Worm (Caenorhabditis elegans): ENCODE results near the gene fat-5.

DNA sequence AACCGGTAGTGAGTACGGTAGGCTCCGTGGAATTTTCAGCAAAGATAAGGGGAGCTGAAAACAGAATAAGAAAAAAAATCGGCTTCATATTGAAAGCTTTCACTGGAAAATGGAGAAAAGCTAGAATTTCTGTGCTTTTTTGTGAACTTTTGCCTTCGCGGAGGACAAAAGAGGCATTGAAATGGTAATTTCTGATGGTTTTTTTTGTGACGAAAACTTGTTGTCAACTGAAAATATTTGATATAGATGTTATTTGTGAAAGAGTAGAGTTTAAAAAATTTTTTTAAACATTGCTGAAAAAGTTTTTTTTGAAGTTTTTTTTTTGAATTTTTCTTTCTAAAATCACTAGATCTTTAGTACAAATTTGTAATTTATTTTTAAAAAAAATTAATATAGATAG lies 38.0 kb upstream of the fat-5 start, which contains the start of gene F59A1.18:
- TF ChIP-seq tab-1 (GFP tag; IDR thresholded peaks at IDR 0.05): no peak
- TF ChIP-seq ztf-29 (GFP tag; IDR thresholded peaks at IDR 0.05): no peak
- TF ChIP-seq flt-1 (GFP tag; IDR thresholded peaks at IDR 0.05): no peak
- no peak for TF ChIP-seq med-1 (GFP tag; optimal IDR thresholded peaks at IDR 0.05; ENCODE audit: insufficient read depth)
- no peak for TF ChIP-seq ztf-23 (GFP tag; IDR thresholded peaks at IDR 0.05)
- TF ChIP-seq ref-1 (GFP tag; conservative IDR thresholded peaks at IDR 0.05): no peak
- TF ChIP-seq T22C8.4 (GFP tag; IDR thresholded peaks at IDR 0.05): no peak
- TF ChIP-seq cog-1 (tag; optimal IDR thresholded peaks at IDR 0.05): no peak
